Worm (Caenorhabditis elegans): ENCODE measurements around the gene ceh-10.

- no peak for TF ChIP-seq daf-16 (GFP tag; optimal IDR thresholded peaks at IDR 0.05)
- TF ChIP-seq daf-16 (tag; optimal IDR thresholded peaks at IDR 0.05), result no peak
- TF ChIP-seq jun-1 (tag; optimal IDR thresholded peaks at IDR 0.05), result no peak
- TF ChIP-seq nhr-11 (tag; optimal IDR thresholded peaks at IDR 0.05), result no peak
- TF ChIP-seq ztf-11 (tag; optimal IDR thresholded peaks at IDR 0.05), result no peak
- TF ChIP-seq lin-38 (GFP tag; IDR thresholded peaks at IDR 0.05), result no peak
- no peak for TF ChIP-seq Y105C5A.15 (GFP tag; IDR thresholded peaks at IDR 0.05)
- no peak for TF ChIP-seq nhr-76 (tag; optimal IDR thresholded peaks at IDR 0.05)
- TF ChIP-seq lin-15B (tag; optimal IDR thresholded peaks at IDR 0.05), result no peak
Observed at ce11 chrIII:5842920-5843319, 44.1 kb downstream of the ceh-10 start.
